Worm (Caenorhabditis elegans) whole organism, late embryonic: ENCODE data around the gene T27A10.2.

Experiments used
- T23F11.4 ChIP-seq: fragments of 200-800 bp; sonication (Bioruptor generic); optimal IDR thresholded peaks from 2 replicates; lab custom pipeline; 2018; ENCODE audit warnings: mild to moderate bottlenecking, missing genetic modification characterization, missing compliant biosample characterization
- ets-4 ChIP-seq: sonication (generic microtip); optimal IDR thresholded peaks from 2 replicates; lab custom pipeline; 2016; ENCODE audit warnings: missing genetic modification characterization, missing compliant biosample characterization
- nfya-1 ChIP-seq: sonication (generic microtip); optimal IDR thresholded peaks from 2 replicates; lab custom pipeline; 2017; ENCODE audit warnings: missing genetic modification characterization, mild to moderate bottlenecking, missing compliant biosample characterization, antibody characterized with exemption, moderate library complexity
- nhr-11 ChIP-seq: fragments of 150-350 bp; optimal IDR thresholded peaks from 2 replicates; lab custom pipeline; 2014; ENCODE audit warnings: missing biosample characterization, missing genetic modification characterization
- pha-4 ChIP-seq: fragments of 150-350 bp; optimal IDR thresholded peaks from 2 replicates; lab custom pipeline; 2018; ENCODE audit warnings: missing biosample characterization, missing genetic modification reagents, missing genetic modification characterization
- sox-4 ChIP-seq: sonication (generic microtip); optimal IDR thresholded peaks from 2 replicates; lab custom pipeline; 2017; ENCODE audit warnings: mild to moderate bottlenecking, missing genetic modification characterization, inconsistent platforms, missing compliant biosample characterization

DNA sequence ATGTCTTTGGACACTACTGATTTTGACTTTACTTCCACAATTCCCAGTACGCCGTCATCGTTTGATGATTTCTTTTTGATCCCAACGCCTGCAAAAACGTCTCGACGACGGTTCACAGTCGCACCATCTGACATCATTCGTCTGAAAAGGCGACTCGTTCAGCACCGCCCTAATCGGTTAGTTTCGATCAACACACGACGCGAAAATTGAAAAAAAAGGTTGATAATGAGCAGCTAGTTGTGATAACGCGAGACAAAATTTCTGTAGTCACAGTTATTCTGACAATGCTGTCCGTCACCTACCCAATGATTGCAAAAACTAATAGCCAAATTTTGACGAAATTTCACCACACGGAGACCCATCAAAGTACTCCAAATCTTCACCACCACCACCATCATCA, 29.8 kb upstream of the T27A10.2 start:
- TF ChIP-seq sox-4 (no peak), nhr-11 (tag; lab: Kevin White, UChicago) (no peak), ets-4 (tag; lab: Kevin White, UChicago) (no peak), pha-4 (tag; lab: Kevin White, UChicago) (no peak), nfya-1 (tag; lab: Kevin White, UChicago) (no peak), T23F11.4 (GFP tag; lab: Kevin White, UChicago) (no peak)
